Worm (Caenorhabditis elegans) whole organism, late embryonic: ENCODE results near the gene pag-3.

ENCODE experiments used
- K09A11.1 ChIP-seq: sonication (generic microtip); optimal IDR thresholded peaks from 2 replicates; lab custom pipeline; 2017; ENCODE audit warnings: antibody characterized with exemption, mild to moderate bottlenecking, missing genetic modification characterization, missing compliant biosample characterization; ENCODE audit not compliant: insufficient read depth
- T23F11.4 ChIP-seq: fragments of 200-800 bp; sonication (Bioruptor generic); optimal IDR thresholded peaks from 2 replicates; lab custom pipeline; 2018; ENCODE audit warnings: mild to moderate bottlenecking, missing genetic modification characterization, missing compliant biosample characterization
- ceh-18 ChIP-seq: sonication (generic microtip); optimal IDR thresholded peaks from 2 replicates; lab custom pipeline; 2016; ENCODE audit warnings: missing genetic modification characterization, missing compliant biosample characterization
- ceh-45 ChIP-seq: fragments of 200-800 bp; sonication (Bioruptor generic); IDR thresholded peaks from 2 replicates; pipeline ENCODE4 v1.3.6; 2022; ENCODE audit warnings: missing genetic modification reagents, missing genetic modification characterization, missing compliant biosample characterization
- hlh-15 ChIP-seq: sonication (generic microtip); optimal IDR thresholded peaks from 2 replicates; lab custom pipeline; 2016; ENCODE audit warnings: missing genetic modification characterization, missing compliant biosample characterization
- pha-4 ChIP-seq: fragments of 150-350 bp; optimal IDR thresholded peaks from 2 replicates; lab custom pipeline; 2018; ENCODE audit warnings: missing biosample characterization, missing genetic modification reagents, missing genetic modification characterization
- pqm-1 ChIP-seq: sonication (generic microtip); optimal IDR thresholded peaks from 2 replicates; lab custom pipeline; 2016; ENCODE audit warnings: missing genetic modification characterization, missing compliant biosample characterization
- ref-2 ChIP-seq: sonication (generic microtip); optimal IDR thresholded peaks from 2 replicates; lab custom pipeline; 2016; ENCODE audit warnings: missing genetic modification characterization, missing compliant biosample characterization
- tbx-2 ChIP-seq: sonication (generic microtip); optimal IDR thresholded peaks from 2 replicates; lab custom pipeline; 2016; ENCODE audit warnings: missing genetic modification characterization, missing compliant biosample characterization

DNA sequence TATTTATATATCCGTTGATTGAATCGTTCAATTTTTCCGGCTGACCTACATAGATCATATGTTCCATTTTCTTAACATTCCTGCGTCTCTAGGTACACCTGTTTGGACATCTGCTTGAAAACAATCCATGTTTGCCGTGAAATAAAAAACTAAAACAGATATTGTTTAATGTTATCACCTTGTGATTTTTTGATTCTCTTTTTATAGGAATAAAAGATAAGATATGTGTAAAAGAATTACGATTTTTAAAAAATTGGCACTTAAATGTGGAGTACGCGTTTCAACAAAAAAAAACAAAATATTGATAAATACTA lies 7.1 kb downstream of the pag-3 start:
- TF ChIP-seq ceh-45 (no peak), ref-2 (tag; lab: Kevin White, UChicago) (no peak), pqm-1 (tag; lab: Kevin White, UChicago) (no peak), ceh-18 (tag; lab: Kevin White, UChicago) (no peak), tbx-2 (tag; lab: Kevin White, UChicago) (no peak), pha-4 (tag; lab: Kevin White, UChicago) (no peak), hlh-15 (no peak), T23F11.4 (no peak), K09A11.1 (tag; lab: Kevin White, UChicago) (no peak)
